Worm (Caenorhabditis elegans) whole organism, young adult: ENCODE measurements around the gene ZK1307.9.

ENCODE experiments used
- B0336.3 ChIP-seq: fragments of 200-800 bp; sonication (Bioruptor generic); IDR thresholded peaks from 2 replicates; pipeline ENCODE4 v1.3.6; 2022; ENCODE audit warnings: missing genetic modification characterization, missing compliant biosample characterization
- D2030.7 ChIP-seq: fragments of 200-800 bp; sonication (Bioruptor generic); IDR thresholded peaks from 2 replicates; pipeline ENCODE4 v1.3.6; 2022; ENCODE audit warnings: missing genetic modification reagents, missing genetic modification characterization, missing compliant biosample characterization
- F22D6.2 ChIP-seq: sonication (generic microtip); optimal IDR thresholded peaks from 2 replicates; lab custom pipeline; 2016; ENCODE audit warnings: mild to moderate bottlenecking, missing genetic modification characterization, missing compliant biosample characterization
- F39B2.1 ChIP-seq: fragments of 200-800 bp; sonication (Bioruptor generic); IDR thresholded peaks from 2 replicates; pipeline ENCODE4 v1.3.6; 2022; ENCODE audit warnings: missing genetic modification reagents, missing genetic modification characterization, missing compliant biosample characterization
- F55B11.4 ChIP-seq: sonication (generic microtip); optimal IDR thresholded peaks from 2 replicates; lab custom pipeline; 2016; ENCODE audit warnings: missing compliant biosample characterization, missing genetic modification characterization, borderline replicate concordance; ENCODE audit not compliant: insufficient read depth
- K11D2.4 ChIP-seq: fragments of 200-800 bp; sonication (Bioruptor generic); IDR thresholded peaks from 2 replicates; pipeline ENCODE4 v1.3.6; 2022; ENCODE audit warnings: missing genetic modification reagents, missing genetic modification characterization, missing compliant biosample characterization
- T07F8.4 ChIP-seq: sonication (generic microtip); optimal IDR thresholded peaks from 2 replicates; lab custom pipeline; 2016; ENCODE audit warnings: mild to moderate bottlenecking, missing genetic modification characterization, moderate library complexity, missing compliant biosample characterization
- T26A5.8 ChIP-seq: sonication (generic microtip); optimal IDR thresholded peaks from 2 replicates; lab custom pipeline; 2016; ENCODE audit warnings: missing genetic modification characterization, missing compliant biosample characterization
- Y53F4B.3 ChIP-seq: fragments of 200-800 bp; sonication (Bioruptor generic); IDR thresholded peaks from 2 replicates; pipeline ENCODE4 v1.3.6; 2022; ENCODE audit warnings: missing genetic modification reagents, missing genetic modification characterization, missing compliant biosample characterization
- Y53G8AR.9 ChIP-seq: fragments of 200-800 bp; sonication (Bioruptor generic); conservative IDR thresholded peaks from 2 replicates; pipeline ENCODE4 v1.3.6; 2022; ENCODE audit warnings: missing genetic modification reagents, missing genetic modification characterization, missing compliant biosample characterization
- ZK185.1 ChIP-seq: sonication (generic microtip); optimal IDR thresholded peaks from 2 replicates; lab custom pipeline; 2016; ENCODE audit warnings: mild to moderate bottlenecking, missing genetic modification characterization, missing compliant biosample characterization; ENCODE audit not compliant: poor library complexity, severe bottlenecking
- akir-1 ChIP-seq: fragments of 200-800 bp; sonication (Bioruptor generic); optimal IDR thresholded peaks from 2 replicates; lab custom pipeline; 2018; ENCODE audit warnings: mild to moderate bottlenecking, missing genetic modification characterization, moderate library complexity, missing compliant biosample characterization
- athp-1 ChIP-seq: sonication (generic microtip); optimal IDR thresholded peaks from 2 replicates; lab custom pipeline; 2017; ENCODE audit warnings: mild to moderate bottlenecking, missing genetic modification characterization, missing compliant biosample characterization
- bed-1 ChIP-seq: fragments of 200-800 bp; sonication (Bioruptor generic); IDR thresholded peaks from 2 replicates; pipeline ENCODE4 v1.3.6; 2022; ENCODE audit warnings: missing genetic modification reagents, missing genetic modification characterization, missing compliant biosample characterization
- ceh-100 ChIP-seq: fragments of 200-800 bp; sonication (Bioruptor generic); IDR thresholded peaks from 2 replicates; pipeline ENCODE4 v1.3.6; 2022; ENCODE audit warnings: missing genetic modification reagents, missing genetic modification characterization, missing compliant biosample characterization
- chd-7 ChIP-seq: sonication (generic microtip); optimal IDR thresholded peaks from 2 replicates; lab custom pipeline; 2016; ENCODE audit warnings: mild to moderate bottlenecking, missing genetic modification characterization, moderate library complexity, missing compliant biosample characterization
- dox-1 ChIP-seq: fragments of 200-800 bp; sonication (Bioruptor generic); IDR thresholded peaks from 2 replicates; pipeline ENCODE4 v1.3.6; 2022; ENCODE audit warnings: missing genetic modification reagents, missing genetic modification characterization, missing compliant biosample characterization
- dpff-1 ChIP-seq: sonication (generic microtip); optimal IDR thresholded peaks from 2 replicates; lab custom pipeline; 2017; ENCODE audit warnings: mild to moderate bottlenecking, missing genetic modification characterization, missing compliant biosample characterization
- efl-1 ChIP-seq: fragments of 150-350 bp; optimal IDR thresholded peaks from 2 replicates; lab custom pipeline; 2014; ENCODE audit warnings: missing biosample characterization, missing genetic modification reagents, missing genetic modification characterization
- egl-44 ChIP-seq: fragments of 200-800 bp; sonication (Bioruptor generic); IDR thresholded peaks from 2 replicates; pipeline ENCODE4 v1.3.6; 2022; ENCODE audit warnings: missing genetic modification reagents, missing genetic modification characterization, missing compliant biosample characterization
- ekl-4 ChIP-seq: fragments of 200-800 bp; sonication (Bioruptor generic); IDR thresholded peaks from 2 replicates; pipeline ENCODE4 v1.3.6; 2022; ENCODE audit warnings: missing genetic modification reagents, missing genetic modification characterization, missing compliant biosample characterization
- ets-4 ChIP-seq: fragments of 200-800 bp; sonication (Bioruptor generic); optimal IDR thresholded peaks from 2 replicates; lab custom pipeline; 2018; ENCODE audit warnings: mild to moderate bottlenecking, missing genetic modification characterization, missing compliant biosample characterization
- fkh-3 ChIP-seq: sonication (generic microtip); optimal IDR thresholded peaks from 2 replicates; lab custom pipeline; 2016; ENCODE audit warnings: mild to moderate bottlenecking, missing genetic modification characterization, missing compliant biosample characterization
- hsf-1 ChIP-seq: fragments of 200-800 bp; sonication (Bioruptor generic); IDR thresholded peaks from 2 replicates; pipeline ENCODE4 v1.3.6; 2022; ENCODE audit warnings: missing genetic modification reagents, missing genetic modification characterization, missing compliant biosample characterization
- let-607 ChIP-seq, 2 experiments: fragments of 200-800 bp in 1 of 2; sonication (Bioruptor generic) in 1 of 2; sonication (generic microtip) in 1 of 2; optimal IDR thresholded peaks; 2 replicates each; lab custom pipeline; 2016 to 2018; ENCODE audit warnings: mild to moderate bottlenecking in 2 of 2, missing compliant biosample characterization in 2 of 2, missing genetic modification characterization in 2 of 2, moderate library complexity in 2 of 2, missing genotype in 1 of 2
- lin-35 ChIP-seq, 3 experiments: fragments of 150-350 bp in 2 of 3; sonication (generic microtip) in 1 of 3; optimal IDR thresholded peaks; 2 replicates each; lab custom pipeline; 2014 to 2018; ENCODE audit warnings: missing biosample characterization in 3 of 3, missing genetic modification characterization in 3 of 3, missing genetic modification reagents in 3 of 3
- mcd-1 ChIP-seq: fragments of 200-800 bp; sonication (Bioruptor generic); IDR thresholded peaks from 2 replicates; pipeline ENCODE4 v1.3.6; 2022; ENCODE audit warnings: missing genetic modification reagents, missing genetic modification characterization, missing compliant biosample characterization
- nhr-80 ChIP-seq: sonication (generic microtip); optimal IDR thresholded peaks from 2 replicates; lab custom pipeline; 2016; ENCODE audit warnings: missing genetic modification characterization, missing compliant biosample characterization
- nhr-90 ChIP-seq: sonication (generic microtip); optimal IDR thresholded peaks from 2 replicates; lab custom pipeline; 2016; ENCODE audit warnings: missing genotype, mild to moderate bottlenecking, missing genetic modification characterization, missing compliant biosample characterization
- rec-8 ChIP-seq, 2 experiments: sonication (generic microtip); optimal IDR thresholded peaks; 2 replicates each; lab custom pipeline; 2016; ENCODE audit warnings: mild to moderate bottlenecking in 2 of 2, missing genetic modification characterization in 2 of 2, missing genetic modification reagents in 2 of 2, missing genotype in 2 of 2, missing biosample characterization in 1 of 2, missing compliant biosample characterization in 1 of 2, moderate library complexity in 1 of 2
- rpc-1 ChIP-seq, 2 experiments: fragments of 150-350 bp in 1 of 2; sonication (generic microtip) in 1 of 2; optimal IDR thresholded peaks; 2 replicates each; lab custom pipeline; 2014 to 2018; ENCODE audit warnings: missing biosample characterization in 1 of 2, missing genetic modification characterization in 1 of 2, missing genetic modification reagents in 1 of 2, missing genotype in 1 of 2
- sea-2 ChIP-seq: fragments of 200-800 bp; sonication (Bioruptor generic); IDR thresholded peaks from 2 replicates; pipeline ENCODE4 v1.3.6; 2022; ENCODE audit warnings: missing genetic modification characterization, missing compliant biosample characterization
- snpc-1.3 ChIP-seq: sonication (generic microtip); optimal IDR thresholded peaks from 2 replicates; lab custom pipeline; 2017; ENCODE audit warnings: missing genetic modification characterization, mild to moderate bottlenecking, missing compliant biosample characterization, antibody characterized with exemption, moderate library complexity, missing genotype, missing genetic modification reagents; ENCODE audit not compliant: insufficient read depth
- tbp1 ChIP-seq: fragments of 200-800 bp; sonication (Bioruptor generic); optimal IDR thresholded peaks from 2 replicates; lab custom pipeline; 2018; ENCODE audit warnings: mild to moderate bottlenecking, missing genetic modification characterization, missing compliant biosample characterization
- zfh-2 ChIP-seq: fragments of 200-800 bp; sonication (Bioruptor generic); conservative IDR thresholded peaks from 2 replicates; pipeline ENCODE4 v1.3.6; 2022; ENCODE audit warnings: missing genetic modification reagents, missing genetic modification characterization, missing compliant biosample characterization
- ztf-22 ChIP-seq: fragments of 200-800 bp; sonication (Bioruptor generic); optimal IDR thresholded peaks from 2 replicates; lab custom pipeline; 2018; ENCODE audit warnings: mild to moderate bottlenecking, missing genetic modification characterization, moderate library complexity, missing compliant biosample characterization

The ZK1307.9 gene

ce11 chrII:9603419-9603818 lies 45.9 kb upstream of the ZK1307.9 start (continued):
- TF ChIP-seq fkh-3 (tag; lab: Kevin White, UChicago) (no peak), Y53G8AR.9 (GFP tag; lab: Robert Waterston, UW) (no peak), bed-1 (GFP tag; lab: Robert Waterston, UW) (no peak), F55B11.4 (no peak), rec-8 (tag; optimal IDR thresholded peaks at IDR 0.05; lab: Kevin White, UChicago) (no peak), Y53F4B.3 (no peak), nhr-90 (tag; lab: Kevin White, UChicago) (peak; percentile 57), T07F8.4 (tag; lab: Kevin White, UChicago) (no peak), F39B2.1 (no peak), T26A5.8 (no peak), sea-2 (no peak), hsf-1 (GFP tag; lab: Robert Waterston, UW) (no peak), let-607 (tag; optimal IDR thresholded peaks at IDR 0.05; lab: Kevin White, UChicago) (peak; percentile 73 to 79), ZK185.1 (peak; percentile 59), dox-1 (GFP tag; lab: Robert Waterston, UW) (peak; percentile 84), akir-1 (GFP tag; lab: Kevin White, UChicago) (no peak), snpc-1.3 (tag; lab: Kevin White, UChicago) (peak; percentile 12), K11D2.4 (GFP tag; lab: Robert Waterston, UW) (peak; percentile 90), chd-7 (tag; lab: Kevin White, UChicago) (peak; percentile 92), rpc-1 (optimal IDR thresholded peaks at IDR 0.05; lab: Kevin White, UChicago) (no peak), rpc-1 (tag; optimal IDR thresholded peaks at IDR 0.05; lab: Kevin White, UChicago) (no peak), egl-44 (GFP tag; lab: Robert Waterston, UW) (peak; percentile 76; the same call in 1 of the 2 replicates), B0336.3 (peak; percentile 89), efl-1 (GFP tag; lab: Kevin White, UChicago) (no peak), dpff-1 (tag; lab: Kevin White, UChicago) (no peak), ets-4 (GFP tag; lab: Kevin White, UChicago) (peak; percentile 54), ekl-4 (GFP tag; lab: Robert Waterston, UW) (peak; percentile 57; the same call in 1 of the 2 replicates), athp-1 (tag; lab: Kevin White, UChicago) (peak; percentile 43), zfh-2 (GFP tag; lab: Robert Waterston, UW) (peak; percentile 39; the same call in 1 of the 2 replicates), F22D6.2 (tag; lab: Kevin White, UChicago) (peak; percentile 85), D2030.7 (GFP tag; lab: Robert Waterston, UW) (no peak), ztf-22 (GFP tag; lab: Kevin White, UChicago) (peak; percentile 90), mcd-1 (peak; percentile 60)

- TF ChIP-seq tbp1 (GFP tag; lab: Kevin White, UChicago): peak; percentile 11
- TF ChIP-seq bed-1 (GFP tag; lab: Robert Waterston, UW): no peak
These were observed 45.2 kb upstream of the ZK1307.9 start for ce11 chrII:9604063-9604462.

- TF ChIP-seq nhr-80 (tag; lab: Kevin White, UChicago) (peak; percentile 37), nhr-90 (tag; lab: Kevin White, UChicago) (no peak), ceh-100 (no peak), lin-35 (GFP tag; optimal IDR thresholded peaks at IDR 0.05; lab: Kevin White, UChicago) (no peak), K11D2.4 (GFP tag; lab: Robert Waterston, UW) (no peak)
These were observed 44.6 kb upstream of the ZK1307.9 start for ce11 chrII:9604685-9605084.
